Worm (Caenorhabditis elegans) whole organism, L2 larva: ENCODE measurements around the gene T24H10.1.

Experiments used
- R02D3.7 ChIP-seq: fragments of 150-350 bp; optimal IDR thresholded peaks from 2 replicates; lab custom pipeline; 2014; ENCODE audit warnings: missing biosample characterization, missing genetic modification characterization
- elt-1 ChIP-seq: fragments of 150-350 bp; optimal IDR thresholded peaks from 2 replicates; lab custom pipeline; 2014; ENCODE audit warnings: missing biosample characterization, missing genetic modification characterization
- fos-1 ChIP-seq: fragments of 150-350 bp; optimal IDR thresholded peaks from 2 replicates; lab custom pipeline; 2014; ENCODE audit warnings: missing biosample characterization, missing genetic modification characterization
- lin-13 ChIP-seq: fragments of 150-350 bp; optimal IDR thresholded peaks from 2 replicates; lab custom pipeline; 2014; ENCODE audit warnings: missing biosample characterization, missing genetic modification reagents, missing genetic modification characterization
- lsy-2 ChIP-seq, 2 experiments: fragments of 150-350 bp in 1 of 2; sonication (generic microtip) in 1 of 2; optimal IDR thresholded peaks; 2 replicates each; lab custom pipeline; 2014 to 2017; ENCODE audit warnings: missing biosample characterization in 2 of 2, missing genetic modification characterization in 2 of 2
- mab-5 ChIP-seq: fragments of 150-350 bp; optimal IDR thresholded peaks from 2 replicates; lab custom pipeline; 2014; ENCODE audit warnings: missing biosample characterization, missing genetic modification characterization
- nhr-25 ChIP-seq: fragments of 150-350 bp; sonication (generic microtip); optimal IDR thresholded peaks from 3 replicates; lab custom pipeline; 2014; ENCODE audit warnings: missing biosample characterization, missing genetic modification characterization
- snpc-4 ChIP-seq: fragments of 150-350 bp; optimal IDR thresholded peaks from 2 replicates; lab custom pipeline; 2014; ENCODE audit warnings: missing biosample characterization, missing genetic modification characterization
- zag-1 ChIP-seq: fragments of 150-350 bp; optimal IDR thresholded peaks from 2 replicates; lab custom pipeline; 2014; ENCODE audit warnings: missing biosample characterization, missing genetic modification characterization

ce11 chrII:9114972-9115371 is 15.8 kb downstream of the T24H10.1 start:
- TF ChIP-seq snpc-4 (no peak), fos-1 (tag; lab: Kevin White, UChicago) (no peak), zag-1 (tag; lab: Kevin White, UChicago) (no peak), mab-5 (no peak), lsy-2 (tag; optimal IDR thresholded peaks at IDR 0.05; lab: Kevin White, UChicago) (no peak), R02D3.7 (tag; lab: Kevin White, UChicago) (no peak), nhr-25 (tag; lab: Kevin White, UChicago) (no peak), elt-1 (no peak), lin-13 (GFP tag; lab: Kevin White, UChicago) (no peak)
